Worm (Caenorhabditis elegans) whole organism, L2 larva: ENCODE results near the gene ehbp-1.

ENCODE experiments used
- lin-13 ChIP-seq: fragments of 150-350 bp; optimal IDR thresholded peaks from 2 replicates; lab custom pipeline; 2014; ENCODE audit warnings: missing biosample characterization, missing genetic modification reagents, missing genetic modification characterization
- lin-39 ChIP-seq: fragments of 150-350 bp; optimal IDR thresholded peaks from 2 replicates; lab custom pipeline; 2014; ENCODE audit warnings: missing biosample characterization, missing genetic modification reagents, missing genetic modification characterization

ce11 chrV:9500826-9501451, 49.5 kb upstream of the ehbp-1 start, which contains the start of gene swt-5:
- TF ChIP-seq lin-13 (GFP tag; lab: Kevin White, UChicago) (no peak), lin-39 (no peak)
